Fruit fly (Drosophila melanogaster) whole organism, prepupa: ENCODE measurements around the gene brv2.

Experiments
- CG10669 ChIP-seq: fragments of 200-800 bp; sonication (Bioruptor generic); optimal IDR thresholded peaks from 3 replicates; lab custom pipeline; 2018; ENCODE audit warnings: missing biosample characterization, mild to moderate bottlenecking, missing genetic modification characterization, moderate library complexity
- CG11902 ChIP-seq: fragments of 200-800 bp; sonication (Bioruptor generic); optimal IDR thresholded peaks from 3 replicates; lab custom pipeline; 2016; ENCODE audit warnings: missing biosample characterization, missing genetic modification characterization
- CG15336 ChIP-seq: fragments of 200-800 bp; sonication (Bioruptor generic); IDR thresholded peaks from 2 replicates; pipeline ENCODE4 v1.3.6; 2022; ENCODE audit warnings: missing biosample characterization, missing genetic modification characterization
- CG1621 ChIP-seq: fragments of 200-800 bp; sonication (Bioruptor generic); optimal IDR thresholded peaks from 3 replicates; lab custom pipeline; 2018; ENCODE audit warnings: missing biosample characterization, mild to moderate bottlenecking, missing genetic modification characterization
- CG16779 ChIP-seq: fragments of 200-800 bp; sonication (Bioruptor generic); optimal IDR thresholded peaks from 3 replicates; lab custom pipeline; 2017; ENCODE audit warnings: missing biosample characterization, mild to moderate bottlenecking, missing genetic modification characterization
- Eip75B ChIP-seq: fragments of 200-800 bp; sonication (Bioruptor generic); optimal IDR thresholded peaks from 3 replicates; lab custom pipeline; 2016; ENCODE audit warnings: missing biosample characterization, missing genetic modification characterization
- Eip93F ChIP-seq: fragments of 200-800 bp; sonication (Bioruptor generic); optimal IDR thresholded peaks from 2 replicates; lab custom pipeline; 2016; ENCODE audit warnings: missing biosample characterization, mild to moderate bottlenecking, missing genetic modification characterization
- Gug ChIP-seq: fragments of 200-800 bp; sonication (Bioruptor generic); IDR thresholded peaks from 2 replicates; pipeline ENCODE4 v1.3.6; 2022; ENCODE audit warnings: missing biosample characterization, missing genetic modification characterization
- Hr39 ChIP-seq: fragments of 200-800 bp; sonication (Bioruptor generic); optimal IDR thresholded peaks from 2 replicates; lab custom pipeline; 2016; ENCODE audit warnings: missing biosample characterization, missing genetic modification characterization
- Sox14 ChIP-seq: fragments of 200-800 bp; sonication (Bioruptor generic); optimal IDR thresholded peaks from 3 replicates; lab custom pipeline; 2016; ENCODE audit warnings: missing biosample characterization, missing genetic modification characterization
- net ChIP-seq: fragments of 200-800 bp; sonication (Bioruptor generic); optimal IDR thresholded peaks from 3 replicates; lab custom pipeline; 2016; ENCODE audit warnings: missing biosample characterization, missing genetic modification characterization
- salr ChIP-seq, 2 experiments: fragments of 200-800 bp; sonication (Bioruptor generic); optimal IDR thresholded peaks; 3 replicates each; lab custom pipeline; 2016 to 2018; ENCODE audit warnings: missing biosample characterization in 2 of 2, missing genetic modification characterization in 2 of 2, mild to moderate bottlenecking in 1 of 2

DNA sequence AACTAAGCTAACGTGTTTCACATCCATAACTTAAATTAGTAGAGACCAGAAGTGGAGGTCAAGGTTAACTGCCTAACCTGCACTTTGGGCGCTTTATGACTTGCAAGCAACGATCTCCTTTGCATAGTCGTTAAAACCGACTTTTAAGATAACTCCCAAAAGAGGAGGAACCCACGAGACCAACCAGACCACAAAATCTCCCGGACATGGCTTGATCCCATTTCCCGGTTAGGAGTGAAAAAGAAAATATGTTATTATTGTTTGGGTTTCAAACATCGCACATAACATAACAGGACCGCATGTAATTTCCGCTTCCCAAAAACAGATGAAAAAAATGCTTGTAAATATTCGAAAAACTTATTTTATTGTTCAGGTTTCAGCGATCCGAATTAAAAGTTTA is 38.8 kb upstream of the brv2 start:
- TF ChIP-seq Eip93F (GFP tag; lab: Kevin White, UChicago), result no peak
- no peak for TF ChIP-seq Hr39 (GFP tag; lab: Kevin White, UChicago)
- no peak for TF ChIP-seq CG10669 (GFP tag; lab: Kevin White, UChicago)
- TF ChIP-seq net, result no peak
- no peak for TF ChIP-seq salr (GFP tag; optimal IDR thresholded peaks at IDR 0.05; lab: Kevin White, UChicago)
- no peak for TF ChIP-seq Eip75B (GFP tag; lab: Kevin White, UChicago)
- TF ChIP-seq CG11902 (GFP tag; lab: Kevin White, UChicago), result no peak
- TF ChIP-seq CG16779 (tag; lab: Kevin White, UChicago), result no peak
- TF ChIP-seq CG1621, result no peak
- TF ChIP-seq CG15336, result no peak
- no peak for TF ChIP-seq Sox14 (GFP tag; lab: Kevin White, UChicago)
- no peak for TF ChIP-seq Gug (GFP tag; lab: Robert Waterston, UW)
